Worm (Caenorhabditis elegans): Measurements from ENCODE around the gene T12C9.7.

Gene T12C9.7

ce11 chrII:4444811-4445210 is 15.9 kb downstream of the T12C9.7 start:
- TF ChIP-seq F10E7.11 (tag; optimal IDR thresholded peaks at IDR 0.05) (no peak), ztf-22 (GFP tag; optimal IDR thresholded peaks at IDR 0.05) (no peak), T07F8.4 (tag; optimal IDR thresholded peaks at IDR 0.05) (no peak), akir-1 (GFP tag; optimal IDR thresholded peaks at IDR 0.05) (no peak), ztf-26 (tag; optimal IDR thresholded peaks at IDR 0.05) (no peak), unc-130 (GFP tag; optimal IDR thresholded peaks at IDR 0.05) (no peak), ccch-3 (GFP tag; optimal IDR thresholded peaks at IDR 0.05) (no peak)

ce11 chrII:4441278-4441677 is 19.5 kb downstream of the T12C9.7 start:
- peak; percentile 67 for TF ChIP-seq nfyb-1 (GFP tag; IDR thresholded peaks at IDR 0.05)
- TF ChIP-seq rec-8 (tag; optimal IDR thresholded peaks at IDR 0.05): no peak

- no peak for TF ChIP-seq madf-8 (GFP tag; conservative IDR thresholded peaks at IDR 0.05)
- TF ChIP-seq ZK185.1 (tag; optimal IDR thresholded peaks at IDR 0.05; ENCODE audit: poor library complexity, severe bottlenecking): no peak
- no peak for TF ChIP-seq F49E8.2 (tag; optimal IDR thresholded peaks at IDR 0.05; ENCODE audit: insufficient read depth)
- TF ChIP-seq somi-1 (GFP tag; optimal IDR thresholded peaks at IDR 0.05): no peak
- no peak for TF ChIP-seq mel-28 (tag; optimal IDR thresholded peaks at IDR 0.05; ENCODE audit: borderline replicate concordance)
- no peak for TF ChIP-seq ceh-40 (GFP tag; IDR thresholded peaks at IDR 0.05)
- TF ChIP-seq aptf-3 (GFP tag; IDR thresholded peaks at IDR 0.05): no peak
- no peak for TF ChIP-seq egl-18 (GFP tag; IDR thresholded peaks at IDR 0.05)
- no peak for TF ChIP-seq B0035.1 (tag; optimal IDR thresholded peaks at IDR 0.05)
- TF ChIP-seq ccch-3 (GFP tag; optimal IDR thresholded peaks at IDR 0.05): no peak
- no peak for TF ChIP-seq efl-1 (GFP tag; optimal IDR thresholded peaks at IDR 0.05)
These were observed 22.1 kb downstream of the T12C9.7 start, which contains the start of gene nhr-16 for ce11 chrII:4438601-4439000. TSS of gene nhr-16 (plus strand) at chrII:4438805.

ce11 chrII:4435134-4435533 is 25.6 kb downstream of the T12C9.7 start, which contains the start of gene nhr-273:
TSS of gene nhr-273 (plus strand) at chrII:4435300.
- TF ChIP-seq lin-40 (tag; optimal IDR thresholded peaks at IDR 0.05) (peak; percentile 9), F10E7.11 (tag; optimal IDR thresholded peaks at IDR 0.05) (no peak)

ce11 chrII:4434278-4434677 is 26.5 kb downstream of the T12C9.7 start:
- TF ChIP-seq tlf-1 (GFP tag; optimal IDR thresholded peaks at IDR 0.05) (no peak), hmg-1.2 (GFP tag; IDR thresholded peaks at IDR 0.05) (no peak), nhr-90 (tag; optimal IDR thresholded peaks at IDR 0.05) (no peak), athp-1 (tag; optimal IDR thresholded peaks at IDR 0.05) (no peak)

- TF ChIP-seq nhr-80 (tag; optimal IDR thresholded peaks at IDR 0.05) (peak; percentile 39), madf-3 (GFP tag; IDR thresholded peaks at IDR 0.05) (no peak)
These were observed 27.6 kb downstream of the T12C9.7 start, which contains the start of gene nhr-109 for ce11 chrII:4433146-4433545. TSS of gene nhr-109 (plus strand) at chrII:4433367.

ce11 chrII:4428121-4428520 is 32.6 kb downstream of the T12C9.7 start:
- 0 out of 2 replicates have a peak, but pooled peaks have one; percentile 11 for TF ChIP-seq madf-8 (GFP tag; conservative IDR thresholded peaks at IDR 0.05)
- no peak for TF ChIP-seq rpc-1 (optimal IDR thresholded peaks at IDR 0.05)
- TF ChIP-seq rpc-1 (tag; optimal IDR thresholded peaks at IDR 0.05): no peak
- TF ChIP-seq zfh-2 (GFP tag; conservative IDR thresholded peaks at IDR 0.05): 0 out of 2 replicates have a peak, but pooled peaks have one; percentile 35
- TF ChIP-seq hlh-26 (GFP tag; conservative IDR thresholded peaks at IDR 0.05): no peak
- no peak for TF ChIP-seq unc-130 (GFP tag; optimal IDR thresholded peaks at IDR 0.05)
- no peak for TF ChIP-seq F10E7.11 (tag; optimal IDR thresholded peaks at IDR 0.05)
- no peak for TF ChIP-seq nfya-2 (GFP tag; IDR thresholded peaks at IDR 0.05)
- no peak for TF ChIP-seq xnd-1 (tag; optimal IDR thresholded peaks at IDR 0.05)
- TF ChIP-seq cebp-2 (GFP tag; IDR thresholded peaks at IDR 0.05): 0 out of 2 replicates have a peak, but pooled peaks have one; percentile 36
- no peak for TF ChIP-seq mcd-1 (GFP tag; IDR thresholded peaks at IDR 0.05)
- TF ChIP-seq ztf-3 (GFP tag; optimal IDR thresholded peaks at IDR 0.05): no peak
- no peak for TF ChIP-seq F37B4.10 (GFP tag; IDR thresholded peaks at IDR 0.05)
- TF ChIP-seq attf-3 (GFP tag; conservative IDR thresholded peaks at IDR 0.05): no peak

All from whole organism, young adult.